Fruit fly (Drosophila melanogaster) whole organism, prepupa: Measurements from ENCODE around the gene spn-B.

ENCODE experiments used
- CG16779 ChIP-seq: fragments of 200-800 bp; sonication (Bioruptor generic); optimal IDR thresholded peaks from 3 replicates; lab custom pipeline; 2017; ENCODE audit warnings: missing biosample characterization, mild to moderate bottlenecking, missing genetic modification characterization
- CG6276 ChIP-seq: fragments of 200-800 bp; sonication (Bioruptor generic); optimal IDR thresholded peaks from 2 replicates; lab custom pipeline; 2017; ENCODE audit warnings: missing biosample characterization, mild to moderate bottlenecking, missing genetic modification characterization
- CG6854 ChIP-seq: fragments of 200-800 bp; sonication (Bioruptor generic); optimal IDR thresholded peaks from 2 replicates; lab custom pipeline; 2017; ENCODE audit warnings: missing biosample characterization, mild to moderate bottlenecking, missing genetic modification characterization
- Hr38 ChIP-seq: sonication (Bioruptor generic); optimal IDR thresholded peaks from 2 replicates; lab custom pipeline; 2016; ENCODE audit warnings: missing biosample characterization, missing genetic modification characterization
- Lpt ChIP-seq: fragments of 200-800 bp; sonication (Bioruptor generic); optimal IDR thresholded peaks from 3 replicates; lab custom pipeline; 2016; ENCODE audit warnings: missing biosample characterization, missing genetic modification characterization
- achi ChIP-seq: fragments of 200-800 bp; sonication (Bioruptor generic); optimal IDR thresholded peaks from 3 replicates; lab custom pipeline; 2016; ENCODE audit warnings: missing biosample characterization, missing genetic modification characterization

dm6 chr3R:14356619-14357018 lies 28.8 kb downstream of the spn-B start:
- TF ChIP-seq Lpt (GFP tag; lab: Kevin White, UChicago) (no peak), Hr38 (no peak), CG6854 (GFP tag; lab: Kevin White, UChicago) (no peak), CG16779 (no peak), CG6276 (GFP tag; lab: Kevin White, UChicago) (no peak), achi (GFP tag; lab: Kevin White, UChicago) (peak; percentile 50)
